2 fruit fly cellular contexts compared by ENCODE assay signal in the genomic region with DNA sequence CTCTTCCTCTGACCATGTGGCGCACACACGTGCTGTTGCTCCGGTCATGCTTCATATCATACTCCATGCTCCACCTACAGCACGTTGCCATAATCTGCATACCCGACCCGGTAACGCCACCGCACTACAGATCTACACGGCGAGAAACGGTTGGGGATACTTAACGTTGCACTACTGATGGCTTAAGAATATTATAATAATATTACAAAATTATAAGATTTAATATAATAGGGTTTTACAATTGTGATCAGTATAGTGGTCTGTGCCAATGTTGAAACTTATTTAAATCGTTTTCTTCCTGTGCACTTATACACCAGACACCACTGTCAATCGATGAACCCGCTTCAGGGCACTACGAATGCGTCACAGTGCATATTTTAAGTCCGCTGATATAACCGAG.
A peak's percentile ranks its signal among the peaks of the same experiment; 100 is the strongest.
TF ChIP-seq lines count a peak whose summit lies in the region.

No protein-coding gene starts in this region.

TF ChIP-seq in whole organism, embryonic, 481 proteins besides CTCF, POLR2A, EP300 and RAD21 (continued from another document and continues in another):
- TF ChIP-seq HLH3B (GFP tag; IDR thresholded peaks at IDR 0.05; lab: Robert Waterston, UW) (peak; percentile 79), ash1 (GFP tag; optimal IDR thresholded peaks at IDR 0.05; lab: Kevin White, UChicago) (no peak), mirr (GFP tag; optimal IDR thresholded peaks at IDR 0.05; lab: Kevin White, UChicago) (no peak), CG2129 (GFP tag; IDR thresholded peaks at IDR 0.05; lab: Robert Waterston, UW; ENCODE audit: partially characterized antibody) (no peak), CG5180 (GFP tag; optimal IDR thresholded peaks at IDR 0.05; lab: Kevin White, UChicago) (peak; percentile 23), CG10147 (GFP tag; optimal IDR thresholded peaks at IDR 0.05; lab: Kevin White, UChicago) (no peak), CG11504 (tag; optimal IDR thresholded peaks at IDR 0.05; lab: Kevin White, UChicago) (peak; percentile 86), CG18619 (GFP tag; optimal IDR thresholded peaks at IDR 0.05; lab: Kevin White, UChicago) (peak; percentile 30), CG12659 (GFP tag; optimal IDR thresholded peaks at IDR 0.05; lab: Kevin White, UChicago) (peak; percentile 54), repo (GFP tag; optimal IDR thresholded peaks at IDR 0.05; lab: Kevin White, UChicago) (no peak), CG14860 (GFP tag; IDR thresholded peaks at IDR 0.05; lab: Robert Waterston, UW; ENCODE audit: partially characterized antibody) (no peak), Rfx (GFP tag; IDR thresholded peaks at IDR 0.05; lab: Robert Waterston, UW) (peak; percentile 71), CG10431 (GFP tag; optimal IDR thresholded peaks at IDR 0.05; lab: Kevin White, UChicago) (no peak), CG2712 (tag; optimal IDR thresholded peaks at IDR 0.05; lab: Kevin White, UChicago) (peak; percentile 86), H2.0 (GFP tag; IDR thresholded peaks at IDR 0.05; lab: Robert Waterston, UW) (peak; percentile 74), YL-1 (GFP tag; optimal IDR thresholded peaks at IDR 0.05; lab: Kevin White, UChicago) (no peak), CG10462 (GFP tag; optimal IDR thresholded peaks at IDR 0.05; lab: Kevin White, UChicago) (peak; percentile 2), vvl (GFP tag; IDR thresholded peaks at IDR 0.05; lab: Robert Waterston, UW) (peak; percentile 89), D (optimal IDR thresholded peaks at IDR 0.05; lab: Kevin White, UChicago) (no peak), D (GFP tag; optimal IDR thresholded peaks at IDR 0.05; lab: Kevin White, UChicago) (peak; percentile 63), Drgx (GFP tag; IDR thresholded peaks at IDR 0.05; lab: Robert Waterston, UW) (peak; percentile 89), Lim3 (GFP tag; IDR thresholded peaks at IDR 0.05; lab: Robert Waterston, UW) (peak; percentile 59; the same call in 1 of the 2 replicates), CG30403 (GFP tag; optimal IDR thresholded peaks at IDR 0.05; lab: Kevin White, UChicago) (peak; percentile 60), CG9727 (GFP tag; optimal IDR thresholded peaks at IDR 0.05; lab: Kevin White, UChicago) (peak; percentile 42), Aef1 (GFP tag; IDR thresholded peaks at IDR 0.05; lab: Robert Waterston, UW) (peak; percentile 63; the same call in 2 of the 3 replicates), kay (GFP tag; optimal IDR thresholded peaks at IDR 0.05; lab: Kevin White, UChicago) (peak; percentile 26), peb (GFP tag; IDR thresholded peaks at IDR 0.05; lab: Robert Waterston, UW) (peak; percentile 50; the same call in 1 of the 2 replicates), CG33213 (GFP tag; optimal IDR thresholded peaks at IDR 0.05; lab: Kevin White, UChicago) (no peak), CkIIα-i1 (GFP tag; IDR thresholded peaks at IDR 0.05; lab: Robert Waterston, UW) (0 out of 2 replicates have a peak, but pooled peaks have one; percentile 12), Asciz (GFP tag; optimal IDR thresholded peaks at IDR 0.05; lab: Kevin White, UChicago) (peak; percentile 66), CG11093 (GFP tag; IDR thresholded peaks at IDR 0.05; lab: Robert Waterston, UW) (peak; percentile 44; the same call in 1 of the 3 replicates), CG14710 (tag; optimal IDR thresholded peaks at IDR 0.05; lab: Kevin White, UChicago) (no peak), so (GFP tag; IDR thresholded peaks at IDR 0.05; lab: Robert Waterston, UW) (peak; percentile 67; the same call in 1 of the 3 replicates), CG4360 (GFP tag; IDR thresholded peaks at IDR 0.05; lab: Robert Waterston, UW) (0 out of 2 replicates have a peak, but pooled peaks have one; percentile 51), salm (tag; optimal IDR thresholded peaks at IDR 0.05; lab: Kevin White, UChicago) (peak; percentile 37), CG7928 (GFP tag; optimal IDR thresholded peaks at IDR 0.05; lab: Kevin White, UChicago) (no peak), insv (GFP tag; optimal IDR thresholded peaks at IDR 0.05; lab: Kevin White, UChicago) (no peak), CG32772 (GFP tag; IDR thresholded peaks at IDR 0.05; lab: Robert Waterston, UW) (peak; percentile 81), CG18764 (GFP tag; optimal IDR thresholded peaks at IDR 0.05; lab: Kevin White, UChicago) (peak; percentile 34), exex (tag; optimal IDR thresholded peaks at IDR 0.05; lab: Kevin White, UChicago) (no peak), CG10321 (GFP tag; IDR thresholded peaks at IDR 0.05; lab: Robert Waterston, UW) (no peak), bbx (GFP tag; IDR thresholded peaks at IDR 0.05; lab: Robert Waterston, UW; ENCODE audit: partially characterized antibody) (no peak), gcm (GFP tag; optimal IDR thresholded peaks at IDR 0.05; lab: Kevin White, UChicago) (peak; percentile 62), CG1792 (GFP tag; optimal IDR thresholded peaks at IDR 0.05; lab: Kevin White, UChicago) (no peak), CG7372 (GFP tag; IDR thresholded peaks at IDR 0.05; lab: Robert Waterston, UW) (peak; percentile 56; the same call in 1 of the 2 replicates), CG12219 (GFP tag; optimal IDR thresholded peaks at IDR 0.05; lab: Kevin White, UChicago) (peak; percentile 49), fd64A (GFP tag; optimal IDR thresholded peaks at IDR 0.05; lab: Kevin White, UChicago) (peak; percentile 16), CG2889 (GFP tag; IDR thresholded peaks at IDR 0.05; lab: Robert Waterston, UW) (0 out of 3 replicates have a peak, but pooled peaks have one; percentile 57), Awh (GFP tag; IDR thresholded peaks at IDR 0.05; lab: Robert Waterston, UW) (peak; percentile 71; the same call in 1 of the 2 replicates), CG11456 (GFP tag; IDR thresholded peaks at IDR 0.05; lab: Robert Waterston, UW) (peak; percentile 60; the same call in 1 of the 3 replicates), Ssrp (tag; optimal IDR thresholded peaks at IDR 0.05; lab: Kevin White, UChicago) (peak; percentile 80), al (GFP tag; IDR thresholded peaks at IDR 0.05; lab: Robert Waterston, UW) (no peak), twi (tag; optimal IDR thresholded peaks at IDR 0.05; lab: Kevin White, UChicago) (peak; percentile 39), CG15479 (GFP tag; optimal IDR thresholded peaks at IDR 0.05; lab: Kevin White, UChicago) (no peak), ssp (GFP tag; IDR thresholded peaks at IDR 0.05; lab: Robert Waterston, UW) (peak; percentile 70), sr (GFP tag; IDR thresholded peaks at IDR 0.05; lab: Robert Waterston, UW) (peak; percentile 65), CG32767 (GFP tag; IDR thresholded peaks at IDR 0.05; lab: Robert Waterston, UW) (peak; percentile 75; the same call in 1 of the 2 replicates), pzg (GFP tag; optimal IDR thresholded peaks at IDR 0.05; lab: Kevin White, UChicago) (no peak), en (GFP tag; optimal IDR thresholded peaks at IDR 0.05; lab: Kevin White, UChicago) (no peak), CG10654 (GFP tag; optimal IDR thresholded peaks at IDR 0.05; lab: Kevin White, UChicago) (peak; percentile 68), CG4282 (GFP tag; optimal IDR thresholded peaks at IDR 0.05; lab: Kevin White, UChicago) (no peak), pb (GFP tag; optimal IDR thresholded peaks at IDR 0.05; lab: Kevin White, UChicago) (no peak)

TF ChIP-seq in whole organism, prepupa, 60 proteins besides CTCF, POLR2A, EP300 and RAD21 (continued from another document):
- TF ChIP-seq CG10631 (GFP tag; optimal IDR thresholded peaks at IDR 0.05; lab: Kevin White, UChicago) (peak; percentile 94), CG34406 (GFP tag; optimal IDR thresholded peaks at IDR 0.05; lab: Kevin White, UChicago) (peak; percentile 84), Ets96B (tag; optimal IDR thresholded peaks at IDR 0.05; lab: Kevin White, UChicago) (peak; percentile 93), Sox15 (GFP tag; optimal IDR thresholded peaks at IDR 0.05; lab: Kevin White, UChicago) (peak; percentile 81), Eip78C (GFP tag; lab: Kevin White, UChicago) (peak; percentile 94), Hr4 (GFP tag; optimal IDR thresholded peaks at IDR 0.05; lab: Kevin White, UChicago) (peak; percentile 79), CG11902 (GFP tag; optimal IDR thresholded peaks at IDR 0.05; lab: Kevin White, UChicago) (peak; percentile 80), dsx (GFP tag; optimal IDR thresholded peaks at IDR 0.05; lab: Kevin White, UChicago; ENCODE audit: poor library complexity, severe bottlenecking) (peak; percentile 91), Sox14 (GFP tag; optimal IDR thresholded peaks at IDR 0.05; lab: Kevin White, UChicago) (peak; percentile 75), CG1621 (tag; optimal IDR thresholded peaks at IDR 0.05; lab: Kevin White, UChicago) (peak; percentile 90)
